Worm (Caenorhabditis elegans) whole organism, early embryonic: ENCODE results near the gene srd-67.

Experiments
- hmg-4 ChIP-seq: fragments of 200-800 bp; sonication (Bioruptor generic); optimal IDR thresholded peaks from 2 replicates; lab custom pipeline; 2018; ENCODE audit warnings: mild to moderate bottlenecking, missing genetic modification characterization, missing compliant biosample characterization
- pes-1 ChIP-seq: fragments of 200-800 bp; sonication (Bioruptor generic); IDR thresholded peaks from 2 replicates; pipeline ENCODE4 v1.3.6; 2022; ENCODE audit warnings: missing genetic modification reagents, missing genetic modification characterization, missing compliant biosample characterization

ce11 chrIII:2239587-2240144, 6.0 kb downstream of the srd-67 start, which contains the start of gene C39B5.10:
- TF ChIP-seq pes-1 (GFP tag; lab: Robert Waterston, UW) = no peak
- TF ChIP-seq hmg-4 (GFP tag; lab: Kevin White, UChicago) = no peak
